Fruit fly (Drosophila melanogaster): ENCODE measurements around the gene sws.
A peak's percentile ranks its signal among the peaks of the same experiment; 100 is the strongest.

The sws gene

DNA sequence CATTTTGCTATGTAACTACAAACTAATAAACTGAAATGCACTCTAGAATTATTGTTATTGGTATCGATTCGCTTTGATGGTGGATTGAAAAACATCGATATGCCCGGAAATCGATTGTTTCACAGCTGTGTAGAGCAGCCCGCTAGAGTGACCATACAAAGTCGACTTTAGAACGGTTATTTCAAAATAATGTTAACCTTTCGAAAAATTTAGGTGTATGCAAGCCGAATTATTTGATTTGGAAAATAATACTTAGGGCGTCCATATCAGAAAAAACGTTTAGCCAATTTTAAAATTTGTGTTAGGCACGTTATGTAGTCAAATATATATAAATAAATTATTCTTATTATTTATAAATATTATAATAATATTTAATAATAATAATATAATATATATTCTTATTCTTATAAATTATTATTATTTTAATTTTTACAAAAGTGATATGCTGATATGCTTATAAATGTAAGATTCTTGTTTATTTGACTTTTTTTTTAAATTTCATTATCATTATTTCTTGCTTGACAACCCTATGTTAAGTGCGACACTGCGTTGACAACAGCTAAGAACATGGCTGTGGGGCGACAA lies at the start of gene sws:
sws (minus strand) TSS at position 22 of the 585 bp plus-strand sequence.
- TF ChIP-seq Hr96 (GFP tag; optimal IDR thresholded peaks at IDR 0.05) = peak; percentile 52
- no peak for TF ChIP-seq Mnt (GFP tag; optimal IDR thresholded peaks at IDR 0.05)
- no peak for TF ChIP-seq toe (GFP tag; optimal IDR thresholded peaks at IDR 0.05)
- peak; percentile 3 for TF ChIP-seq bab1 (GFP tag; optimal IDR thresholded peaks at IDR 0.05)
- TF ChIP-seq CG11617 (GFP tag; optimal IDR thresholded peaks at IDR 0.05) = peak; percentile 38
- TF ChIP-seq CG33017 (tag; optimal IDR thresholded peaks at IDR 0.05) = no peak
- no peak for TF ChIP-seq tj (GFP tag; optimal IDR thresholded peaks at IDR 0.05)
- no peak for TF ChIP-seq CG12768 (GFP tag; optimal IDR thresholded peaks at IDR 0.05)
- peak; percentile 8 for TF ChIP-seq CG1620 (GFP tag; optimal IDR thresholded peaks at IDR 0.05)
- peak; percentile 61 for TF ChIP-seq CG7101 (tag; optimal IDR thresholded peaks at IDR 0.05)
- peak; percentile 86 for TF ChIP-seq CG14711 (tag; optimal IDR thresholded peaks at IDR 0.05)
- TF ChIP-seq ovo (GFP tag; optimal IDR thresholded peaks at IDR 0.05) = peak; percentile 9
- TF ChIP-seq kay (GFP tag; ENCODE audit: borderline replicate concordance) = no peak
- no peak for TF ChIP-seq cic (GFP tag; optimal IDR thresholded peaks at IDR 0.05)
- no peak for TF ChIP-seq cnc (optimal IDR thresholded peaks at IDR 0.05)
- no peak for TF ChIP-seq Crg-1 (GFP tag; optimal IDR thresholded peaks at IDR 0.05)
- TF ChIP-seq Clk (GFP tag; optimal IDR thresholded peaks at IDR 0.05) = no peak
- no peak for TF ChIP-seq CG5204 (GFP tag; optimal IDR thresholded peaks at IDR 0.05)
- no peak for TF ChIP-seq pad (GFP tag; optimal IDR thresholded peaks at IDR 0.05)
- no peak for TF ChIP-seq CG7045 (GFP tag; optimal IDR thresholded peaks at IDR 0.05)

- TF ChIP-seq Mnt (GFP tag; optimal IDR thresholded peaks at IDR 0.05) (no peak), cic (GFP tag; optimal IDR thresholded peaks at IDR 0.05) (no peak), CG12768 (GFP tag; optimal IDR thresholded peaks at IDR 0.05) (no peak), CG1620 (GFP tag; optimal IDR thresholded peaks at IDR 0.05) (no peak), cnc (optimal IDR thresholded peaks at IDR 0.05) (no peak), tj (GFP tag; optimal IDR thresholded peaks at IDR 0.05) (no peak), pad (GFP tag; optimal IDR thresholded peaks at IDR 0.05) (no peak), CG11617 (GFP tag; optimal IDR thresholded peaks at IDR 0.05) (no peak), toe (GFP tag; optimal IDR thresholded peaks at IDR 0.05) (no peak), Hr96 (GFP tag; optimal IDR thresholded peaks at IDR 0.05) (no peak), bab1 (GFP tag; optimal IDR thresholded peaks at IDR 0.05) (no peak), ovo (GFP tag; optimal IDR thresholded peaks at IDR 0.05) (no peak), Clk (GFP tag; optimal IDR thresholded peaks at IDR 0.05) (no peak), CG5204 (GFP tag; optimal IDR thresholded peaks at IDR 0.05) (no peak), CG14711 (tag; optimal IDR thresholded peaks at IDR 0.05) (no peak), kay (GFP tag; ENCODE audit: borderline replicate concordance) (no peak), Crg-1 (GFP tag; optimal IDR thresholded peaks at IDR 0.05) (no peak), CG7101 (tag; optimal IDR thresholded peaks at IDR 0.05) (no peak), CG33017 (tag; optimal IDR thresholded peaks at IDR 0.05) (no peak), CG7045 (GFP tag; optimal IDR thresholded peaks at IDR 0.05) (no peak)
Measured at dm6 chrX:7995171-7995747, 27.2 kb upstream of the sws start, which contains the start of gene Tbh. TSS of gene Tbh (plus strand) at chrX:7995697.

DNA sequence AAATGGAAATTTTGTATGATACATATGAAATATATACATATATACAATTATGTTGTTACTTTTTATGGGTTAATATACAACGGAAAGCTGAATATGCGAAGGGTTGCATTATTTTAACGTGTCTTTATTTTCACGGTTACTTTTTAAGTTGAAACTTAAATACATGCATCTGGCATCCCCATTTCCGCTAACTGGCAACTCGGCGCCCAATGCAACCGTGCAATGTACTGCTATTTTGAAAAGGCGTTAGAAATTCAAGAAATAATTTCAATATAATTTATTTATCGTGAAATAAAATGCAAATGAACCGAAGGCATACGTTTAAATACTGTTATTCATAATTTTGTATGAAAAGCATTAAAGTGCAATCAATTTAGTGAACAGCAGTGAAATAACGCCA lies 18.5 kb upstream of the sws start:
- no peak for TF ChIP-seq Mnt (GFP tag; optimal IDR thresholded peaks at IDR 0.05)
- TF ChIP-seq CG1620 (GFP tag; optimal IDR thresholded peaks at IDR 0.05) = peak; percentile 4
- peak; percentile 31 for TF ChIP-seq bab1 (GFP tag; optimal IDR thresholded peaks at IDR 0.05)
- TF ChIP-seq tj (GFP tag; optimal IDR thresholded peaks at IDR 0.05) = peak; percentile 20

- TF ChIP-seq Mnt (GFP tag; optimal IDR thresholded peaks at IDR 0.05) = no peak
- TF ChIP-seq ovo (GFP tag; optimal IDR thresholded peaks at IDR 0.05) = no peak
- TF ChIP-seq bab1 (GFP tag; optimal IDR thresholded peaks at IDR 0.05) = no peak
- no peak for TF ChIP-seq tj (GFP tag; optimal IDR thresholded peaks at IDR 0.05)
- no peak for TF ChIP-seq cic (GFP tag; optimal IDR thresholded peaks at IDR 0.05)
- no peak for TF ChIP-seq CG14711 (tag; optimal IDR thresholded peaks at IDR 0.05)
- no peak for TF ChIP-seq Hr96 (GFP tag; optimal IDR thresholded peaks at IDR 0.05)
- TF ChIP-seq cnc (optimal IDR thresholded peaks at IDR 0.05) = no peak
- no peak for TF ChIP-seq pad (GFP tag; optimal IDR thresholded peaks at IDR 0.05)
- TF ChIP-seq CG7101 (tag; optimal IDR thresholded peaks at IDR 0.05) = no peak
- no peak for TF ChIP-seq toe (GFP tag; optimal IDR thresholded peaks at IDR 0.05)
- no peak for TF ChIP-seq CG1620 (GFP tag; optimal IDR thresholded peaks at IDR 0.05)
- no peak for TF ChIP-seq CG5204 (GFP tag; optimal IDR thresholded peaks at IDR 0.05)
- TF ChIP-seq CG12768 (GFP tag; optimal IDR thresholded peaks at IDR 0.05) = no peak
- TF ChIP-seq CG7045 (GFP tag; optimal IDR thresholded peaks at IDR 0.05) = no peak
- TF ChIP-seq Clk (GFP tag; optimal IDR thresholded peaks at IDR 0.05) = no peak
- no peak for TF ChIP-seq kay (GFP tag; ENCODE audit: borderline replicate concordance)
- no peak for TF ChIP-seq Crg-1 (GFP tag; optimal IDR thresholded peaks at IDR 0.05)
- TF ChIP-seq CG33017 (tag; optimal IDR thresholded peaks at IDR 0.05) = no peak
- no peak for TF ChIP-seq CG11617 (GFP tag; optimal IDR thresholded peaks at IDR 0.05)
Measured at dm6 chrX:7980786-7981185, 12.8 kb upstream of the sws start.

DNA sequence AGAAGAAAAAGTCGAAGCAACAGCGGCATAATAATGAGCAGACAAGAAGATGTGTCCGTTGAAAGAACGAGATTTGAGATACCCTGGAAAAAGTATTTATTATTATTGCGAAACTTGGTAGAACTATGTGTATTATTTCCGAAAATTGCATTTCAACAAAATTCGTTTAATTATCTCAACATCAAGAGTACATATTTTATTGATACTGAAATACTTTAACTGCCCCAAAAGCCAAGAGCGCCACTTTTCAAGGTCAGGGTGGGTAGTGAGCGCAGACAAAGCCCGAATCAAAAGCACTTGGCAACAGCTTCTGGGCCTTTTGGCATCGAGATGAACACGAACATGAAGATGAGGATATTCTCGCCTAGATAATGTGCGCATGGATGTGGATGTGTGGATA lies 11.2 kb upstream of the sws start:
- no peak for TF ChIP-seq CG11617 (GFP tag; optimal IDR thresholded peaks at IDR 0.05)
- TF ChIP-seq bab1 (GFP tag; optimal IDR thresholded peaks at IDR 0.05) = no peak
- no peak for TF ChIP-seq cnc (optimal IDR thresholded peaks at IDR 0.05)
- no peak for TF ChIP-seq CG1620 (GFP tag; optimal IDR thresholded peaks at IDR 0.05)
- TF ChIP-seq cic (GFP tag; optimal IDR thresholded peaks at IDR 0.05) = no peak
- TF ChIP-seq CG12768 (GFP tag; optimal IDR thresholded peaks at IDR 0.05) = no peak
- no peak for TF ChIP-seq Mnt (GFP tag; optimal IDR thresholded peaks at IDR 0.05)
- TF ChIP-seq Clk (GFP tag; optimal IDR thresholded peaks at IDR 0.05) = no peak
- TF ChIP-seq CG14711 (tag; optimal IDR thresholded peaks at IDR 0.05) = no peak
- TF ChIP-seq CG5204 (GFP tag; optimal IDR thresholded peaks at IDR 0.05) = no peak
- TF ChIP-seq CG7101 (tag; optimal IDR thresholded peaks at IDR 0.05) = no peak
- TF ChIP-seq tj (GFP tag; optimal IDR thresholded peaks at IDR 0.05) = no peak
- TF ChIP-seq CG7045 (GFP tag; optimal IDR thresholded peaks at IDR 0.05) = no peak
- TF ChIP-seq Crg-1 (GFP tag; optimal IDR thresholded peaks at IDR 0.05) = no peak
- TF ChIP-seq Hr96 (GFP tag; optimal IDR thresholded peaks at IDR 0.05) = no peak
- TF ChIP-seq toe (GFP tag; optimal IDR thresholded peaks at IDR 0.05) = no peak
- no peak for TF ChIP-seq CG33017 (tag; optimal IDR thresholded peaks at IDR 0.05)
- TF ChIP-seq ovo (GFP tag; optimal IDR thresholded peaks at IDR 0.05) = no peak
- TF ChIP-seq pad (GFP tag; optimal IDR thresholded peaks at IDR 0.05) = no peak
- no peak for TF ChIP-seq kay (GFP tag; ENCODE audit: borderline replicate concordance)
